Worm (Caenorhabditis elegans): ENCODE measurements around the gene R03H10.4.

ce11 chrII:4194127-4194526 is 25.8 kb upstream of the R03H10.4 start, which contains the start of gene mth-2:
- TF ChIP-seq B0261.1 (tag; optimal IDR thresholded peaks at IDR 0.05) (no peak), ztf-3 (GFP tag; optimal IDR thresholded peaks at IDR 0.05) (no peak), ceh-91 (GFP tag; IDR thresholded peaks at IDR 0.05) (no peak), ceh-79 (tag; optimal IDR thresholded peaks at IDR 0.05) (no peak), dpff-1 (tag; optimal IDR thresholded peaks at IDR 0.05) (no peak), F57A8.1 (GFP tag; optimal IDR thresholded peaks at IDR 0.05) (no peak)
